Fruit fly (Drosophila melanogaster) whole organism, embryonic: ENCODE results near the gene CG5262.

ENCODE experiments used
- Bdp1 ChIP-seq: fragments of 200-800 bp; sonication (Bioruptor generic); optimal IDR thresholded peaks from 3 replicates; lab custom pipeline; 2016; ENCODE audit warnings: missing biosample characterization, missing genetic modification characterization
- CG10543 ChIP-seq: fragments of 200-800 bp; sonication (Bioruptor generic); optimal IDR thresholded peaks from 3 replicates; lab custom pipeline; 2017; ENCODE audit warnings: missing biosample characterization, mild to moderate bottlenecking, missing genetic modification characterization, moderate library complexity
- CG10979 ChIP-seq: fragments of 200-800 bp; sonication (Bioruptor generic); optimal IDR thresholded peaks from 2 replicates; lab custom pipeline; 2018; ENCODE audit warnings: missing biosample characterization, mild to moderate bottlenecking, missing genetic modification characterization, moderate library complexity
- CG11560 ChIP-seq: fragments of 200-800 bp; sonication (Bioruptor generic); IDR thresholded peaks from 3 replicates; pipeline ENCODE4 v1.3.6; 2022; ENCODE audit warnings: missing biosample characterization, missing genetic modification characterization
- CG12219 ChIP-seq: fragments of 200-800 bp; sonication (Bioruptor generic); optimal IDR thresholded peaks from 3 replicates; lab custom pipeline; 2018; ENCODE audit warnings: missing biosample characterization, mild to moderate bottlenecking, missing genetic modification characterization
- CG14441 ChIP-seq: fragments of 200-800 bp; sonication (Bioruptor generic); IDR thresholded peaks from 2 replicates; pipeline ENCODE4 v1.3.6; 2022; ENCODE audit warnings: missing biosample characterization, missing genetic modification characterization
- CG17568 ChIP-seq: fragments of 200-800 bp; sonication (Bioruptor generic); optimal IDR thresholded peaks from 2 replicates; lab custom pipeline; 2018; ENCODE audit warnings: missing biosample characterization, mild to moderate bottlenecking, missing genetic modification characterization, moderate library complexity
- CG18476 ChIP-seq: fragments of 200-800 bp; sonication (Bioruptor generic); optimal IDR thresholded peaks from 2 replicates; lab custom pipeline; 2016; ENCODE audit warnings: missing biosample characterization, mild to moderate bottlenecking, missing genetic modification characterization
- CG30431 ChIP-seq: fragments of 200-800 bp; sonication (Bioruptor generic); optimal IDR thresholded peaks from 2 replicates; lab custom pipeline; 2017; ENCODE audit warnings: missing biosample characterization, missing genetic modification characterization
- CG4404 ChIP-seq: fragments of 200-800 bp; sonication (Bioruptor generic); IDR thresholded peaks from 2 replicates; pipeline ENCODE4 v1.3.6; 2022; ENCODE audit warnings: missing biosample characterization, missing genetic modification characterization
- CG4820 ChIP-seq: fragments of 200-800 bp; sonication (Bioruptor generic); optimal IDR thresholded peaks from 3 replicates; lab custom pipeline; 2016; ENCODE audit warnings: missing biosample characterization, missing genetic modification characterization
- CG8765 ChIP-seq: fragments of 200-800 bp; sonication (Bioruptor generic); IDR thresholded peaks from 2 replicates; pipeline ENCODE4 v1.3.6; 2022; ENCODE audit warnings: missing biosample characterization, missing genetic modification characterization
- D19B ChIP-seq: fragments of 200-800 bp; sonication (Bioruptor generic); optimal IDR thresholded peaks from 2 replicates; lab custom pipeline; 2017; ENCODE audit warnings: missing biosample characterization, mild to moderate bottlenecking, missing genetic modification characterization
- Dip3 ChIP-seq: fragments of 200-800 bp; sonication (Bioruptor generic); optimal IDR thresholded peaks from 3 replicates; lab custom pipeline; 2016; ENCODE audit warnings: missing biosample characterization, missing genetic modification characterization
- Doc2 ChIP-seq: fragments of 200-800 bp; sonication (Bioruptor generic); IDR thresholded peaks from 2 replicates; pipeline ENCODE4 v1.3.6; 2022; ENCODE audit warnings: missing biosample characterization, missing genetic modification characterization
- Elba2 ChIP-seq: fragments of 200-800 bp; sonication (Bioruptor generic); optimal IDR thresholded peaks from 3 replicates; lab custom pipeline; 2016; ENCODE audit warnings: missing biosample characterization, missing genetic modification characterization
- Lpt ChIP-seq: fragments of >200 bp; optimal IDR thresholded peaks from 2 replicates; lab custom pipeline; 2018; ENCODE audit warnings: missing biosample characterization, missing genetic modification characterization
- Mes4 ChIP-seq: fragments of 200-800 bp; sonication (Bioruptor generic); optimal IDR thresholded peaks from 2 replicates; lab custom pipeline; 2016; ENCODE audit warnings: missing biosample characterization, missing genetic modification characterization
- NK7.1 ChIP-seq: fragments of 200-800 bp; sonication (Bioruptor generic); optimal IDR thresholded peaks from 3 replicates; lab custom pipeline; 2016; ENCODE audit warnings: missing biosample characterization, missing genetic modification characterization
- Nf-YC ChIP-seq: fragments of 200-800 bp; optimal IDR thresholded peaks from 3 replicates; lab custom pipeline; 2019; ENCODE audit warnings: missing biosample characterization, mild to moderate bottlenecking, missing genetic modification characterization, moderate library complexity
- Oli ChIP-seq: fragments of 200-800 bp; sonication (Bioruptor generic); optimal IDR thresholded peaks from 2 replicates; lab custom pipeline; 2018; ENCODE audit warnings: missing biosample characterization, mild to moderate bottlenecking, missing genetic modification characterization, moderate library complexity
- Optix ChIP-seq: fragments of 200-800 bp; sonication (Bioruptor generic); IDR thresholded peaks from 3 replicates; pipeline ENCODE4 v1.3.6; 2022; ENCODE audit warnings: missing biosample characterization, missing genetic modification characterization
- Poxn ChIP-seq: fragments of 200-800 bp; sonication (Bioruptor generic); IDR thresholded peaks from 2 replicates; pipeline ENCODE4 v1.3.6; 2022; ENCODE audit warnings: missing biosample characterization, missing genetic modification characterization
- Sin3A ChIP-seq: fragments of >200 bp; optimal IDR thresholded peaks from 2 replicates; lab custom pipeline; 2018
- Sox102F ChIP-seq: fragments of 200-800 bp; sonication (Bioruptor generic); optimal IDR thresholded peaks from 2 replicates; lab custom pipeline; 2018; ENCODE audit warnings: missing biosample characterization, mild to moderate bottlenecking, missing genetic modification characterization, moderate library complexity
- Tbp ChIP-seq: fragments of >200 bp; optimal IDR thresholded peaks from 2 replicates; lab custom pipeline; 2018; ENCODE audit warnings: missing biosample characterization, missing genetic modification characterization
- Usf ChIP-seq: fragments of 200-800 bp; sonication (Bioruptor generic); optimal IDR thresholded peaks from 2 replicates; lab custom pipeline; 2017; ENCODE audit warnings: missing genotype, missing biosample characterization, missing genetic modification characterization
- bcd ChIP-seq: fragments of 200-800 bp; sonication (Bioruptor generic); optimal IDR thresholded peaks from 2 replicates; lab custom pipeline; 2017; ENCODE audit warnings: missing biosample characterization, mild to moderate bottlenecking, missing genetic modification characterization
- bigmax ChIP-seq: fragments of 200-800 bp; sonication (Bioruptor generic); optimal IDR thresholded peaks from 2 replicates; lab custom pipeline; 2018; ENCODE audit warnings: missing biosample characterization, mild to moderate bottlenecking, missing genetic modification characterization
- caup ChIP-seq: fragments of 200-800 bp; sonication (Bioruptor generic); optimal IDR thresholded peaks from 3 replicates; lab custom pipeline; 2017; ENCODE audit warnings: missing biosample characterization, mild to moderate bottlenecking, missing genetic modification characterization, moderate library complexity; ENCODE audit not compliant: severe bottlenecking
- chif ChIP-seq, 2 experiments: fragments of 200-800 bp; sonication (Bioruptor generic); optimal IDR thresholded peaks; 3 replicates each; lab custom pipeline; 2016; ENCODE audit warnings: missing biosample characterization in 2 of 2, missing genetic modification characterization in 2 of 2
- ci ChIP-seq: fragments of 200-800 bp; sonication (Bioruptor generic); IDR thresholded peaks from 3 replicates; pipeline ENCODE4 v1.3.6; 2022; ENCODE audit warnings: missing biosample characterization, missing genetic modification characterization
- dan ChIP-seq: fragments of 200-800 bp; sonication (Bioruptor generic); IDR thresholded peaks from 2 replicates; pipeline ENCODE4 v1.3.6; 2022; ENCODE audit warnings: missing biosample characterization, missing genetic modification characterization
- dpn ChIP-seq, 2 experiments: fragments of 200-800 bp; sonication (Bioruptor generic); optimal IDR thresholded peaks; 3 replicates each; lab custom pipeline; 2016; ENCODE audit warnings: missing biosample characterization in 2 of 2, missing genetic modification characterization in 2 of 2
- fd64A ChIP-seq: fragments of 200-800 bp; sonication (Bioruptor generic); optimal IDR thresholded peaks from 3 replicates; lab custom pipeline; 2018; ENCODE audit warnings: missing biosample characterization, mild to moderate bottlenecking, missing genetic modification characterization
- gem ChIP-seq: fragments of 200-800 bp; sonication (Bioruptor generic); optimal IDR thresholded peaks from 2 replicates; lab custom pipeline; 2019; ENCODE audit warnings: missing biosample characterization, mild to moderate bottlenecking, missing genetic modification characterization, moderate library complexity
- gro ChIP-seq: fragments of 200-800 bp; sonication (Bioruptor generic); optimal IDR thresholded peaks from 2 replicates; lab custom pipeline; 2016; ENCODE audit warnings: missing biosample characterization, missing genetic modification characterization
- hkb ChIP-seq, 2 experiments: fragments of 200-800 bp in 1 of 2; fragments of >200 bp in 1 of 2; sonication (Bioruptor generic) in 1 of 2; IDR thresholded peaks in 1 of 2; optimal IDR thresholded peaks in 1 of 2; 2 replicates each; pipeline versions ENCODE4 v1.3.6 to Lab custom; 2017 to 2022; ENCODE audit warnings: missing biosample characterization in 1 of 2, missing genetic modification characterization in 1 of 2
- jigr1 ChIP-seq: fragments of 200-800 bp; sonication (Bioruptor generic); IDR thresholded peaks from 3 replicates; pipeline ENCODE4 v1.3.6; 2022; ENCODE audit warnings: missing biosample characterization, missing genetic modification characterization
- klu ChIP-seq: fragments of 200-800 bp; sonication (Bioruptor generic); IDR thresholded peaks from 2 replicates; pipeline ENCODE4 v1.3.6; 2022; ENCODE audit warnings: missing biosample characterization, missing genetic modification characterization
- lilli ChIP-seq: fragments of 200-800 bp; sonication (Bioruptor generic); optimal IDR thresholded peaks from 3 replicates; lab custom pipeline; 2016; ENCODE audit warnings: missing biosample characterization, missing genetic modification characterization
- pita ChIP-seq: fragments of 200-800 bp; sonication (Bioruptor generic); optimal IDR thresholded peaks from 2 replicates; lab custom pipeline; 2017; ENCODE audit warnings: missing biosample characterization, mild to moderate bottlenecking, missing genetic modification characterization
- repo ChIP-seq: fragments of 200-800 bp; sonication (Bioruptor generic); optimal IDR thresholded peaks from 2 replicates; lab custom pipeline; 2016; ENCODE audit warnings: missing biosample characterization, missing genetic modification characterization
- sd ChIP-seq: fragments of 200-800 bp; sonication (Bioruptor generic); optimal IDR thresholded peaks from 3 replicates; lab custom pipeline; 2018; ENCODE audit warnings: missing biosample characterization, mild to moderate bottlenecking, missing genetic modification characterization, moderate library complexity
- sim ChIP-seq: fragments of 200-800 bp; sonication (Bioruptor generic); IDR thresholded peaks from 2 replicates; pipeline ENCODE4 v1.3.6; 2022; ENCODE audit warnings: missing biosample characterization, missing genetic modification characterization
- so ChIP-seq: fragments of 200-800 bp; sonication (Bioruptor generic); IDR thresholded peaks from 3 replicates; pipeline ENCODE4 v1.3.6; 2022; ENCODE audit warnings: missing biosample characterization, missing genetic modification characterization
- tin ChIP-seq: fragments of 200-800 bp; sonication (Bioruptor generic); optimal IDR thresholded peaks from 3 replicates; lab custom pipeline; 2016; ENCODE audit warnings: missing biosample characterization, missing genetic modification characterization
- tll ChIP-seq, 2 experiments: fragments of 200-800 bp in 1 of 2; fragments of >200 bp in 1 of 2; sonication (Bioruptor generic) in 1 of 2; optimal IDR thresholded peaks; 2 replicates each; lab custom pipeline; 2017 to 2019; ENCODE audit warnings: missing biosample characterization in 2 of 2, missing genetic modification characterization in 2 of 2, mild to moderate bottlenecking in 1 of 2, moderate library complexity in 1 of 2

CG5262 gene

DNA sequence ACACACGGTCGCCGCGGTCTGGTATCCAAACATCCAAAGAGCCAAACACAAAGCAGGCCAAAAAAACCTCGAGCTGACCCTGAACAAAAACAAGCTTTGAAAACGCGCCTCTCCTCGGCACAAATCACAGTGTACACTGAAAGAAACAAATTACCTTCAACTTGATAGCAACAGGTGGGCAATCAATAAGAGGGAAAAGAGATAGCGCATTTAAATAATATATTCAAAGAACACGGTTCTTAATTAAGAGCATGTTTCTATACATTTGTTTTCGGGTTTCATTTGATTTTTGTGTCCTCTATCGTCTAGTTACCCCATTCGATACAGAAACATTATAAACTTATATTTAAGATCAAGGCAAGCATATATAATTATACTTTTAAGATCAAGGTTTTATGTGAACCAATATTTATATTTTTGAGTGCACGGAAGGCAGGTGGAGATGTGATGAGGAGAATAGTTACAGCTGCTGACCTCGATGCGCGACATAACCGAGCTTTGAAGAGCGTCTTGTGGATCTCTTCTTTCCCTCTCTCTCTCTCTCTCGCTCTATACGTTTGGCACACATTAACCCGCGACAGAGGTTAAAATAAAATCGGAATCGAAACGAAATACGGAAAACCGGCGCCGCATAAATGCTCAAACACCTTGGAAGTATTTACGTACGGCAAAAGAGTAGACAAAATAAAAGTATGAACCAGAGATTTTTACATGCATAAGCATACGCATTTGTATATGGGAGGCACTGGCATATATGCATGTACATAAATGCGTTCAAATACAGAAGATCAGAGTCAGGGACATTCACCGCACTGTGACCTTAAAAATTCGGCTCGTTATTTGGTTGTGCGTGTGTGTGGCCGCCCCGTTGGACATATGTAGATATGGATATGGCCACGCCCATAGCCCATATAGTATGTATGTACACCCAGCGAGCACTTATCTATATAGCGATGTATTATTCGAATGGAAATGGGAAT, 31.7 kb downstream of the CG5262 start (continued):
- TF ChIP-seq sim (GFP tag; lab: Robert Waterston, UW) (no peak; the same call in 1 of the 2 replicates), tll (GFP tag; optimal IDR thresholded peaks at IDR 0.05; lab: Kevin White, UChicago) (no peak), klu (peak; percentile 65; the same call in 1 of the 2 replicates), Elba2 (GFP tag; lab: Kevin White, UChicago) (peak; percentile 5), caup (GFP tag; lab: Kevin White, UChicago) (peak; percentile 83), chif (GFP tag; optimal IDR thresholded peaks at IDR 0.05; lab: Kevin White, UChicago) (peak; percentile 56 to 72), D19B (GFP tag; lab: Kevin White, UChicago) (peak; percentile 64), fd64A (GFP tag; lab: Kevin White, UChicago) (peak; percentile 11), bigmax (no peak), sd (peak; percentile 66), NK7.1 (peak; percentile 54), CG10979 (peak; percentile 87), tin (GFP tag; lab: Kevin White, UChicago) (peak; percentile 80), CG4404 (GFP tag; lab: Robert Waterston, UW) (no peak), bcd (peak; percentile 89), ci (GFP tag; lab: Robert Waterston, UW) (peak; percentile 48; the same call in 2 of the 3 replicates), Doc2 (GFP tag; lab: Robert Waterston, UW) (no peak), CG18476 (peak; percentile 74), Usf (GFP tag; lab: Kevin White, UChicago) (peak; percentile 39), hkb (optimal IDR thresholded peaks at IDR 0.05; lab: Kevin White, UChicago) (no peak), hkb (GFP tag; IDR thresholded peaks at IDR 0.05; lab: Robert Waterston, UW) (peak; percentile 89), Poxn (GFP tag; lab: Robert Waterston, UW) (no peak), Optix (0 out of 3 replicates have a peak, but pooled peaks have one; percentile 21), pita (GFP tag; lab: Kevin White, UChicago) (no peak), CG4820 (peak; percentile 74), CG10543 (GFP tag; lab: Kevin White, UChicago) (peak; percentile 91), Sox102F (GFP tag; lab: Kevin White, UChicago) (peak; percentile 91), Tbp (GFP tag; lab: Kevin White, UChicago) (no peak), so (GFP tag; lab: Robert Waterston, UW) (peak; percentile 86), Nf-YC (peak; percentile 77), CG14441 (peak; percentile 79), jigr1 (GFP tag; lab: Robert Waterston, UW) (peak; percentile 48; the same call in 1 of the 3 replicates), dan (GFP tag; lab: Robert Waterston, UW) (no peak), repo (GFP tag; lab: Kevin White, UChicago) (peak; percentile 44), CG11560 (tag; lab: Robert Waterston, UW) (no peak), CG8765 (GFP tag; lab: Robert Waterston, UW) (no peak), CG12219 (peak; percentile 85), CG17568 (GFP tag; lab: Kevin White, UChicago) (peak; percentile 76), Sin3A (lab: Kevin White, UChicago) (no peak), gro (GFP tag; lab: Kevin White, UChicago) (peak; percentile 79), Bdp1 (peak; percentile 63), Dip3 (GFP tag; lab: Kevin White, UChicago) (peak; percentile 72), Lpt (GFP tag; lab: Kevin White, UChicago) (no peak), gem (tag; lab: Kevin White, UChicago) (peak; percentile 94), CG30431 (GFP tag; lab: Kevin White, UChicago) (peak; percentile 69), lilli (GFP tag; lab: Kevin White, UChicago) (peak; percentile 89), dpn (GFP tag; optimal IDR thresholded peaks at IDR 0.05; lab: Kevin White, UChicago) (peak; percentile 77 to 84), Mes4 (GFP tag; lab: Kevin White, UChicago) (peak; percentile 42), Oli (tag; lab: Kevin White, UChicago) (peak; percentile 92)
